Fruit fly (Drosophila melanogaster) whole organism, wandering third instar larva: ENCODE results near the gene CG3036.

Experiments
- OdsH ChIP-seq: fragments of 200-800 bp; sonication (Bioruptor generic); optimal IDR thresholded peaks from 2 replicates; lab custom pipeline; 2016; ENCODE audit warnings: missing biosample characterization, mild to moderate bottlenecking, missing genetic modification characterization
- br ChIP-seq: fragments of 200-800 bp; sonication (Bioruptor generic); optimal IDR thresholded peaks from 2 replicates; lab custom pipeline; 2016; ENCODE audit warnings: missing biosample characterization, missing genetic modification characterization

DNA sequence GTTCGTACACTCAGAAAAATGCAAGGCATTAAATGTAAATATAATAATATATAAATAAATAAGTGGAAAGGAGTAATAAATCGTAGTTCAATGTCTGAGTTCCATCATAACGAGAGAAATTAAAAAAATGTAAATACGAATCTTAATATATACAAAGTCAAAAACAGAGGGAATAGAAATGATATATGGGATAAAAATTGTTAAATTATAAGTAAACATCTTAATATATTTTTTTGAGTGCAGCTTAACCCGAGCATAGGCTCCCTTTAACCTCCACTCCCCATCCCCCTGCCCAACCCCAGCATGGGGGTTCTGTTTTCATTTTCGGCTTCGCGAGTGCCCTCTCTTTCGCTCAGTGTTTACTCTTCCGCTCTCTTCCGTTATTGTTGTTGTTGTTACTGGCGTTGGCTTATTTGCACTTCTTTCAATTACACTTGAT, 23.8 kb downstream of the CG3036 start:
- TF ChIP-seq OdsH (GFP tag; lab: Kevin White, UChicago) (no peak), br (GFP tag; lab: Kevin White, UChicago) (no peak)
